Worm (Caenorhabditis elegans) whole organism, L4/young adult: ENCODE results near the gene F11A10.5.

ENCODE experiments used
- dao-5 ChIP-seq: sonication (generic microtip); optimal IDR thresholded peaks from 2 replicates; lab custom pipeline; 2016; ENCODE audit warnings: missing genotype, missing genetic modification characterization, moderate library complexity, missing compliant biosample characterization
- him-1 ChIP-seq: sonication (generic microtip); optimal IDR thresholded peaks from 2 replicates; lab custom pipeline; 2016; ENCODE audit warnings: missing genotype, missing genetic modification reagents, missing genetic modification characterization, missing compliant biosample characterization

- TF ChIP-seq dao-5 (no peak), him-1 (tag; lab: Kevin White, UChicago) (no peak)
These were observed 29.1 kb downstream of the F11A10.5 start, which contains the start of gene aly-3 for ce11 chrIV:12122874-12123664.
